Fruit fly (Drosophila melanogaster) whole organism, embryonic: ENCODE measurements around the gene CG8206.

Experiments used
- Antp ChIP-seq: fragments of 200-800 bp; sonication (Bioruptor generic); optimal IDR thresholded peaks from 3 replicates; lab custom pipeline; 2016; ENCODE audit warnings: missing biosample characterization, missing genetic modification characterization
- Atf6 ChIP-seq: fragments of 200-800 bp; sonication (Bioruptor generic); IDR thresholded peaks from 2 replicates; pipeline ENCODE4 v1.3.6; 2022; ENCODE audit warnings: missing biosample characterization, missing genetic modification characterization
- Awh ChIP-seq: fragments of 200-800 bp; sonication (Bioruptor generic); IDR thresholded peaks from 2 replicates; pipeline ENCODE4, ENCODE4 v1.3.6; 2022; ENCODE audit warnings: missing biosample characterization, missing genetic modification characterization
- Bdp1 ChIP-seq: fragments of 200-800 bp; sonication (Bioruptor generic); optimal IDR thresholded peaks from 3 replicates; lab custom pipeline; 2016; ENCODE audit warnings: missing biosample characterization, missing genetic modification characterization
- C15 ChIP-seq: fragments of 200-800 bp; sonication (Bioruptor generic); IDR thresholded peaks from 3 replicates; pipeline ENCODE4 v1.3.6; 2022; ENCODE audit warnings: missing biosample characterization, missing genetic modification characterization
- CG10366 ChIP-seq: fragments of 200-800 bp; sonication (Bioruptor generic); IDR thresholded peaks from 2 replicates; pipeline ENCODE4 v1.3.6; 2022; ENCODE audit warnings: missing biosample characterization, missing genetic modification characterization
- CG10654 ChIP-seq: fragments of 200-800 bp; sonication (Bioruptor generic); optimal IDR thresholded peaks from 2 replicates; lab custom pipeline; 2016; ENCODE audit warnings: missing biosample characterization, missing genetic modification characterization
- CG11504 ChIP-seq: fragments of 200-800 bp; sonication (Bioruptor generic); optimal IDR thresholded peaks from 3 replicates; lab custom pipeline; 2019; ENCODE audit warnings: missing biosample characterization, mild to moderate bottlenecking, missing genetic modification characterization, moderate library complexity
- CG12659 ChIP-seq: fragments of 200-800 bp; sonication (Bioruptor generic); optimal IDR thresholded peaks from 3 replicates; lab custom pipeline; 2017; ENCODE audit warnings: mild to moderate bottlenecking, missing biosample characterization, missing genetic modification reagents, missing genetic modification characterization
- CG13287 ChIP-seq: fragments of 200-800 bp; sonication (Bioruptor generic); IDR thresholded peaks from 2 replicates; pipeline ENCODE4 v1.3.6; 2022; ENCODE audit warnings: missing biosample characterization, missing genetic modification characterization; ENCODE audit not compliant: partially characterized antibody
- CG13296 ChIP-seq: fragments of 200-800 bp; sonication (Bioruptor generic); optimal IDR thresholded peaks from 3 replicates; lab custom pipeline; 2018; ENCODE audit warnings: missing biosample characterization, mild to moderate bottlenecking, missing genetic modification characterization
- CG14965 ChIP-seq: fragments of 200-800 bp; sonication (Bioruptor generic); optimal IDR thresholded peaks from 2 replicates; lab custom pipeline; 2016; ENCODE audit warnings: missing biosample characterization, missing genetic modification characterization, borderline replicate concordance
- CG15514 ChIP-seq: fragments of 200-800 bp; sonication (Bioruptor generic); optimal IDR thresholded peaks from 3 replicates; lab custom pipeline; 2017; ENCODE audit warnings: missing biosample characterization, missing genetic modification characterization, mild to moderate bottlenecking, moderate library complexity, missing genetic modification reagents
- CG17186 ChIP-seq: fragments of 200-800 bp; sonication (Bioruptor generic); optimal IDR thresholded peaks from 3 replicates; lab custom pipeline; 2017; ENCODE audit warnings: missing biosample characterization, missing genetic modification reagents, missing genetic modification characterization
- CG17568 ChIP-seq: fragments of 200-800 bp; sonication (Bioruptor generic); optimal IDR thresholded peaks from 2 replicates; lab custom pipeline; 2018; ENCODE audit warnings: missing biosample characterization, mild to moderate bottlenecking, missing genetic modification characterization, moderate library complexity
- CG18476 ChIP-seq: fragments of 200-800 bp; sonication (Bioruptor generic); optimal IDR thresholded peaks from 2 replicates; lab custom pipeline; 2016; ENCODE audit warnings: missing biosample characterization, mild to moderate bottlenecking, missing genetic modification characterization
- CG18599 ChIP-seq: fragments of 200-800 bp; sonication (Bioruptor generic); optimal IDR thresholded peaks from 3 replicates; lab custom pipeline; 2017; ENCODE audit warnings: missing biosample characterization, missing genetic modification characterization, mild to moderate bottlenecking, moderate library complexity, missing genetic modification reagents
- CG3281 ChIP-seq: fragments of 200-800 bp; sonication (Bioruptor generic); optimal IDR thresholded peaks from 3 replicates; lab custom pipeline; 2017; ENCODE audit warnings: missing biosample characterization, mild to moderate bottlenecking, missing genetic modification characterization
- CG34376 ChIP-seq: fragments of 200-800 bp; sonication (Bioruptor generic); optimal IDR thresholded peaks from 2 replicates; lab custom pipeline; 2018; ENCODE audit warnings: missing biosample characterization, mild to moderate bottlenecking, missing genetic modification characterization
- CG3838 ChIP-seq: fragments of 200-800 bp; sonication (Bioruptor generic); optimal IDR thresholded peaks from 3 replicates; lab custom pipeline; 2016; ENCODE audit warnings: missing biosample characterization, missing genetic modification characterization
- CG4328 ChIP-seq: fragments of 200-800 bp; sonication (Bioruptor generic); optimal IDR thresholded peaks from 3 replicates; lab custom pipeline; 2017; ENCODE audit warnings: missing biosample characterization, missing genetic modification reagents, missing genetic modification characterization
- CG4360 ChIP-seq: fragments of 200-800 bp; sonication (Bioruptor generic); IDR thresholded peaks from 2 replicates; pipeline ENCODE4 v1.3.6; 2022; ENCODE audit warnings: missing biosample characterization, missing genetic modification characterization
- CG43689 ChIP-seq: fragments of 200-800 bp; sonication (Bioruptor generic); IDR thresholded peaks from 2 replicates; pipeline ENCODE4 v1.3.6; 2022; ENCODE audit warnings: missing biosample characterization, missing genetic modification characterization
- CG4707 ChIP-seq: fragments of 200-800 bp; sonication (Bioruptor generic); optimal IDR thresholded peaks from 2 replicates; lab custom pipeline; 2018; ENCODE audit warnings: missing biosample characterization, mild to moderate bottlenecking, missing genetic modification characterization, moderate library complexity
- CG4854 ChIP-seq: fragments of 200-800 bp; sonication (Bioruptor generic); optimal IDR thresholded peaks from 2 replicates; lab custom pipeline; 2016; ENCODE audit warnings: missing biosample characterization, missing genetic modification characterization, inconsistent platforms
- CG5245 ChIP-seq: fragments of 200-800 bp; sonication (Bioruptor generic); optimal IDR thresholded peaks from 3 replicates; lab custom pipeline; 2016; ENCODE audit warnings: missing biosample characterization, missing genetic modification characterization
- CG9437 ChIP-seq: fragments of 200-800 bp; sonication (Bioruptor generic); optimal IDR thresholded peaks from 2 replicates; lab custom pipeline; 2018; ENCODE audit warnings: missing biosample characterization, mild to moderate bottlenecking, missing genetic modification characterization
- CG9932 ChIP-seq: fragments of 200-800 bp; sonication (Bioruptor generic); IDR thresholded peaks from 2 replicates; pipeline ENCODE4 v1.3.6; 2022; ENCODE audit warnings: missing biosample characterization, missing genetic modification characterization
- CTCF ChIP-seq: fragments of 200-800 bp; sonication (Bioruptor generic); optimal IDR thresholded peaks from 2 replicates; lab custom pipeline; 2017; ENCODE audit warnings: missing biosample characterization, mild to moderate bottlenecking, missing genetic modification characterization, moderate library complexity
- Dll ChIP-seq: fragments of 200-800 bp; sonication (Bioruptor generic); IDR thresholded peaks from 4 replicates; pipeline ENCODE4 v1.3.6; 2022; ENCODE audit warnings: missing biosample characterization, missing genetic modification characterization; ENCODE audit not compliant: partially characterized antibody
- Drgx ChIP-seq: fragments of 200-800 bp; sonication (Bioruptor generic); IDR thresholded peaks from 2 replicates; pipeline ENCODE4 v1.3.6; 2022; ENCODE audit warnings: missing biosample characterization, missing genetic modification characterization
- Gug ChIP-seq: fragments of 200-800 bp; sonication (Bioruptor generic); IDR thresholded peaks from 4 replicates; pipeline ENCODE4 v1.3.6; 2022; ENCODE audit warnings: missing biosample characterization, missing genetic modification characterization
- Max ChIP-seq: fragments of 200-800 bp; sonication (Bioruptor generic); optimal IDR thresholded peaks from 2 replicates; lab custom pipeline; 2016; ENCODE audit warnings: missing biosample characterization, mild to moderate bottlenecking, missing genetic modification characterization
- Nf-YC ChIP-seq: fragments of 200-800 bp; optimal IDR thresholded peaks from 3 replicates; lab custom pipeline; 2019; ENCODE audit warnings: missing biosample characterization, mild to moderate bottlenecking, missing genetic modification characterization, moderate library complexity
- Oli ChIP-seq: fragments of 200-800 bp; sonication (Bioruptor generic); optimal IDR thresholded peaks from 2 replicates; lab custom pipeline; 2018; ENCODE audit warnings: missing biosample characterization, mild to moderate bottlenecking, missing genetic modification characterization, moderate library complexity
- Opbp ChIP-seq: fragments of 200-800 bp; sonication (Bioruptor generic); IDR thresholded peaks from 3 replicates; pipeline ENCODE4 v1.3.6; 2022; ENCODE audit warnings: missing biosample characterization, missing genetic modification characterization; ENCODE audit not compliant: partially characterized antibody
- Sry-δ ChIP-seq: fragments of 200-800 bp; sonication (Bioruptor generic); optimal IDR thresholded peaks from 2 replicates; lab custom pipeline; 2016; ENCODE audit warnings: missing biosample characterization, missing genetic modification characterization
- TFAM ChIP-seq: fragments of 200-800 bp; sonication (Bioruptor generic); optimal IDR thresholded peaks from 2 replicates; lab custom pipeline; 2017; ENCODE audit warnings: missing biosample characterization, missing genetic modification characterization, inconsistent platforms
- Usf ChIP-seq: fragments of 200-800 bp; sonication (Bioruptor generic); optimal IDR thresholded peaks from 2 replicates; lab custom pipeline; 2017; ENCODE audit warnings: missing genotype, missing biosample characterization, missing genetic modification characterization
- cad ChIP-seq: fragments of >200 bp; optimal IDR thresholded peaks from 2 replicates; lab custom pipeline; 2017; ENCODE audit warnings: missing biosample characterization, missing genetic modification characterization
- da ChIP-seq: fragments of 200-800 bp; sonication (Bioruptor generic); optimal IDR thresholded peaks from 2 replicates; lab custom pipeline; 2016; ENCODE audit warnings: missing biosample characterization, missing genetic modification characterization
- gcm ChIP-seq: fragments of 200-800 bp; sonication (Bioruptor generic); optimal IDR thresholded peaks from 2 replicates; lab custom pipeline; 2019; ENCODE audit warnings: missing biosample characterization, mild to moderate bottlenecking, missing genetic modification characterization, moderate library complexity
- h ChIP-seq: fragments of >200 bp; optimal IDR thresholded peaks from 2 replicates; lab custom pipeline; 2017
- lola ChIP-seq, 3 experiments: fragments of >200 bp in 2 of 3; fragments of 200-800 bp in 1 of 3; sonication (Bioruptor generic) in 1 of 3; optimal IDR thresholded peaks; 2 replicates each; lab custom pipeline; 2017 to 2019; ENCODE audit warnings: missing biosample characterization in 3 of 3, missing genetic modification characterization in 3 of 3, mild to moderate bottlenecking in 1 of 3, moderate library complexity in 1 of 3
- mam ChIP-seq: fragments of 200-800 bp; sonication (Bioruptor generic); optimal IDR thresholded peaks from 3 replicates; lab custom pipeline; 2016; ENCODE audit warnings: missing biosample characterization, missing genetic modification characterization
- peb ChIP-seq: fragments of 200-800 bp; sonication (Bioruptor generic); IDR thresholded peaks from 2 replicates; pipeline ENCODE4 v1.3.6; 2022; ENCODE audit warnings: missing biosample characterization, missing genetic modification characterization
- pzg ChIP-seq: fragments of 200-800 bp; sonication (Bioruptor generic); optimal IDR thresholded peaks from 3 replicates; lab custom pipeline; 2018; ENCODE audit warnings: missing biosample characterization, mild to moderate bottlenecking, missing genetic modification characterization, moderate library complexity
- salm ChIP-seq: fragments of 200-800 bp; sonication (Bioruptor generic); optimal IDR thresholded peaks from 2 replicates; lab custom pipeline; 2018; ENCODE audit warnings: missing biosample characterization, mild to moderate bottlenecking, missing genetic modification characterization
- slp2 ChIP-seq: fragments of 200-800 bp; sonication (Bioruptor generic); optimal IDR thresholded peaks from 2 replicates; lab custom pipeline; 2016; ENCODE audit warnings: missing biosample characterization, missing genetic modification characterization
- sr ChIP-seq: fragments of 200-800 bp; sonication (Bioruptor generic); IDR thresholded peaks from 3 replicates; pipeline ENCODE4 v1.3.6; 2022; ENCODE audit warnings: missing biosample characterization, missing genetic modification characterization
- tio ChIP-seq: fragments of 200-800 bp; sonication (Bioruptor generic); optimal IDR thresholded peaks from 2 replicates; lab custom pipeline; 2017; ENCODE audit warnings: missing biosample characterization, missing genetic modification characterization, inconsistent platforms
- vnd ChIP-seq: fragments of 200-800 bp; sonication (Bioruptor generic); IDR thresholded peaks from 3 replicates; pipeline ENCODE4 v1.3.6; 2022; ENCODE audit warnings: missing biosample characterization, missing genetic modification characterization; ENCODE audit not compliant: partially characterized antibody

CG8206 gene

DNA sequence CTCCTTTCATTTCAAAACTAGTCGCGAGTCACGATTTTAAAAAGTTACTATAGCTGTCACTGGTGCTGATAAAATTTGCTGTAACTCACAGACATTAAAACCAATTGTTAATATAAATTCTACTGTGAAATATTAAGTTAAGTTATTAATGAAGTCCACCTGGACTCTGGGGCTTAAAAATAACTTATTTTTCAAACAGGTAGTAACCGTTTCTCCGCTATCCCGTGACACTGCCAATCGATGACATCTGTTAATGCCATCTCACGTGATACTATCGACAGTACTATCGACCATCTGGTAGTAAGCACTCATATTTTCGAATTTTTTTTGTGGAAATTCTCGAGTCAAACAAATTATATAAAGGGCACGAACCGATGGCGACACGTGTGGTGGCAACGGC, 5.0 kb upstream of the CG8206 start, which contains the start of the genes CG12379 and MagR (continued):
- TF ChIP-seq CG17186 (peak; percentile 7), h (no peak), CG3838 (GFP tag; lab: Kevin White, UChicago) (no peak), CG17568 (GFP tag; lab: Kevin White, UChicago) (no peak), TFAM (GFP tag; lab: Kevin White, UChicago) (no peak), Dll (GFP tag; lab: Robert Waterston, UW) (peak; percentile 80), CG9932 (GFP tag; lab: Robert Waterston, UW) (peak; percentile 74), CG18599 (GFP tag; lab: Kevin White, UChicago) (no peak), Usf (GFP tag; lab: Kevin White, UChicago) (peak; percentile 22), CG43689 (GFP tag; lab: Robert Waterston, UW) (no peak), mam (peak; percentile 72), CG13296 (GFP tag; lab: Kevin White, UChicago) (peak; percentile 64), slp2 (GFP tag; lab: Kevin White, UChicago) (peak; percentile 42), Atf6 (GFP tag; lab: Robert Waterston, UW) (peak; percentile 59; the same call in 1 of the 2 replicates), CG10654 (GFP tag; lab: Kevin White, UChicago) (no peak), Nf-YC (tag; lab: Kevin White, UChicago) (peak; percentile 72), da (no peak), Awh (GFP tag; lab: Robert Waterston, UW) (no peak), CG4707 (GFP tag; lab: Kevin White, UChicago) (no peak), Bdp1 (GFP tag; lab: Kevin White, UChicago) (peak; percentile 42), CG18476 (GFP tag; lab: Kevin White, UChicago) (no peak), CG10366 (peak; percentile 28; the same call in 1 of the 2 replicates), cad (GFP tag; lab: Kevin White, UChicago) (no peak), Max (peak; percentile 28), salm (tag; lab: Kevin White, UChicago) (no peak), pzg (GFP tag; lab: Kevin White, UChicago) (peak; percentile 58), CG5245 (no peak), peb (no peak), Sry-δ (GFP tag; lab: Kevin White, UChicago) (peak; percentile 85), tio (no peak), CG4854 (GFP tag; lab: Kevin White, UChicago) (no peak), CG12659 (GFP tag; lab: Kevin White, UChicago) (peak; percentile 71), vnd (GFP tag; lab: Robert Waterston, UW) (peak; percentile 75), CG3281 (no peak), CG15514 (GFP tag; lab: Kevin White, UChicago) (peak; percentile 58), Oli (tag; lab: Kevin White, UChicago) (no peak), CG11504 (tag; lab: Kevin White, UChicago) (no peak), lola (GFP tag; optimal IDR thresholded peaks at IDR 0.05; lab: Kevin White, UChicago) (peak in 1 of 3 experiments; percentile 53), CTCF (GFP tag; lab: Kevin White, UChicago) (no peak), CG4360 (GFP tag; lab: Robert Waterston, UW) (no peak), CG34376 (peak; percentile 77), CG4328 (GFP tag; lab: Kevin White, UChicago) (no peak), Opbp (GFP tag; lab: Robert Waterston, UW) (peak; percentile 67), sr (GFP tag; lab: Robert Waterston, UW) (no peak), Drgx (GFP tag; lab: Robert Waterston, UW) (no peak), CG13287 (GFP tag; lab: Robert Waterston, UW) (peak; percentile 78), Gug (GFP tag; lab: Robert Waterston, UW) (peak; percentile 52; the same call in 1 of the 4 replicates), Antp (GFP tag; lab: Kevin White, UChicago) (peak; percentile 51), gcm (no peak), CG14965 (GFP tag; lab: Kevin White, UChicago) (no peak), CG9437 (GFP tag; lab: Kevin White, UChicago) (peak; percentile 16), C15 (no peak)
